Worm (Caenorhabditis elegans) whole organism, midembryonic: ENCODE data around the gene golg-2.

Source experiments
- T22C8.4 ChIP-seq: fragments of 200-800 bp; sonication (Bioruptor generic); IDR thresholded peaks from 2 replicates; pipeline ENCODE4 v1.3.6; 2022; ENCODE audit warnings: missing genetic modification characterization, missing compliant biosample characterization
- cog-1 ChIP-seq: sonication (generic microtip); optimal IDR thresholded peaks from 2 replicates; lab custom pipeline; 2016; ENCODE audit warnings: missing genetic modification characterization, missing compliant biosample characterization
- flt-1 ChIP-seq: fragments of 200-800 bp; sonication (Bioruptor generic); IDR thresholded peaks from 2 replicates; pipeline ENCODE4 v1.3.6; 2022; ENCODE audit warnings: missing genetic modification characterization, missing compliant biosample characterization
- klf-2 ChIP-seq: fragments of 200-800 bp; sonication (Bioruptor generic); conservative IDR thresholded peaks from 2 replicates; pipeline ENCODE4 v1.3.6; 2022; ENCODE audit warnings: missing genetic modification reagents, missing genetic modification characterization, missing compliant biosample characterization
- med-1 ChIP-seq: sonication (generic microtip); optimal IDR thresholded peaks from 2 replicates; lab custom pipeline; 2017; ENCODE audit warnings: missing genetic modification characterization, mild to moderate bottlenecking, missing compliant biosample characterization, antibody characterized with exemption, missing genetic modification reagents; ENCODE audit not compliant: insufficient read depth
- ref-1 ChIP-seq: fragments of 200-800 bp; sonication (Bioruptor generic); conservative IDR thresholded peaks from 2 replicates; pipeline ENCODE4 v1.3.6; 2022; ENCODE audit warnings: missing genetic modification reagents, missing genetic modification characterization, missing compliant biosample characterization
- tab-1 ChIP-seq: fragments of 200-800 bp; sonication (Bioruptor generic); IDR thresholded peaks from 2 replicates; pipeline ENCODE4 v1.3.6; 2022; ENCODE audit warnings: missing genetic modification characterization, missing compliant biosample characterization
- ztf-23 ChIP-seq: fragments of 200-800 bp; sonication (Bioruptor generic); IDR thresholded peaks from 2 replicates; pipeline ENCODE4 v1.3.6; 2022; ENCODE audit warnings: missing genetic modification reagents, missing genetic modification characterization, missing compliant biosample characterization
- ztf-29 ChIP-seq: fragments of 200-800 bp; sonication (Bioruptor generic); IDR thresholded peaks from 2 replicates; pipeline ENCODE4 v1.3.6; 2022; ENCODE audit warnings: missing genetic modification reagents, missing genetic modification characterization, missing compliant biosample characterization

- TF ChIP-seq ztf-23 (no peak), T22C8.4 (no peak), med-1 (GFP tag; lab: Kevin White, UChicago) (no peak), ztf-29 (GFP tag; lab: Robert Waterston, UW) (no peak), klf-2 (GFP tag; lab: Robert Waterston, UW) (no peak), flt-1 (GFP tag; lab: Robert Waterston, UW) (no peak), ref-1 (GFP tag; lab: Robert Waterston, UW) (no peak), cog-1 (tag; lab: Kevin White, UChicago) (no peak), tab-1 (GFP tag; lab: Robert Waterston, UW) (no peak)
Measured at ce11 chrII:4987257-4987656, 52.6 kb downstream of the golg-2 start.
